Worm (Caenorhabditis elegans): ENCODE results near the gene F55A11.6.

The F55A11.6 gene

DNA sequence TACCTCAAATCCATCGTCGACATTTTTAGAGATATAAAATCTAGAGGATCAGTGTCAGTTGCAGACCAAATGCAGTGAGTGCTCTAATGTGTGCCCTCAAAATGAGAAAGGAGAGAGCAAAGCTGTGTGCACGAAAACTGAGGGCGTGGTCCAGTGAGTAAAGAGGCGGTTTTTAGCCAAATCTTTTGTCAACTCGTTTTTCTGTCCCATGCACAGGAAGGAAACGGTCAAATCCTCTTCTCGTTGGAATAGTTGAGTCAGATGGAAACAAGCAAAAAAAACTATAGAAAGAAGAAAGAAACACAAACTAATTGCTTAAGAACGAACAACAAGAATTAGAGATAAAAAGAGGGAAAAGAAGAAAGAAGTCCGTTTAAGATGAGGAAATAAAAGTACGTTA, 35.3 kb downstream of the F55A11.6 start, which contains the start of gene D2023.3:
TSS of gene D2023.3 (minus strand) at position 101 of the 400 bp plus-strand sequence.
- no peak for TF ChIP-seq tab-1 (GFP tag; IDR thresholded peaks at IDR 0.05)
- TF ChIP-seq flt-1 (GFP tag; IDR thresholded peaks at IDR 0.05) = no peak
- no peak for TF ChIP-seq cog-1 (tag; optimal IDR thresholded peaks at IDR 0.05)

DNA sequence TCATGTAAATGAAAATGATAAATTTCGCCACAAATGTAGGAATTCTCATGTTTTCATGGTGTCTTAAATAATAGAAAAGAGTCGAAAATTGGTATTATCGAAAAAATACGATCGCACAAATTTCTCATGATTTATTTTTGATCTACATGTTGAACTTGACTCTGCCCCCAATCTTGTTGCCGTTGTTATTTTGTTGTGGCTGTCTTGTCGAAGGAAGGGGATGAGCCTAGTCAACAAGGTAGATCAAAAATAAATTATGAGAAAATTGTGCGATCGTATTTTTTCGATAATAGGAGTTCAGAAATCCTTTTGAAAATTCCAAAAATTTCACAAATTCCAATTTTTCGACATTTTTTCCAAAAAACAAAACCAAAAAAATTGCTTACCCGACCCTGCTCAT, 38.9 kb downstream of the F55A11.6 start:
- TF ChIP-seq T22C8.4 (GFP tag; IDR thresholded peaks at IDR 0.05) (no peak), ztf-23 (GFP tag; IDR thresholded peaks at IDR 0.05) (no peak), ztf-29 (GFP tag; IDR thresholded peaks at IDR 0.05) (no peak)

DNA sequence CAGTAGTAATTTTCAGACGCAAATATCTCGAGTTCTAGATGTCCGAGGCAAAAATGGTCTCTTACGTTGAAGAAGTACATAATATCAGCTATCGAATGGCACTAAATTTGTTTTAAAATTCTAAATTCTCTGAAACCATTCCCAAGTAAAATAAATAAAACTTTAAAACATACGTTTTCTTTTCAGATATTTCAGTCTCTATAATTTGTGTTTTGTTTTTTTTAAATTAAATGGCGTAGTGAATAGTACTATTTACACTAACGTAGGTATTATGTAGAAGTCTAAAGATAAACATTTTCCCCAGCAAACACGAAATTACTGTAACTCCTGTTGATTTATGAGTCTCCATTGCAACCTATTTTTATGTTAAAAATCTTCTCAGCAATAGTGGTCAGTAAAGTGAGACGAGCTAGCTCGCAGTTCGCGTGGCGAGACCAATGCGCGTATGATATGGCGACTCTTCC, 40.7 kb downstream of the F55A11.6 start:
- TF ChIP-seq ztf-29 (GFP tag; IDR thresholded peaks at IDR 0.05) (no peak), ztf-23 (GFP tag; IDR thresholded peaks at IDR 0.05) (no peak), ref-1 (GFP tag; conservative IDR thresholded peaks at IDR 0.05) (no peak), med-1 (GFP tag; optimal IDR thresholded peaks at IDR 0.05; ENCODE audit: insufficient read depth) (no peak), klf-2 (GFP tag; conservative IDR thresholded peaks at IDR 0.05) (no peak), flt-1 (GFP tag; IDR thresholded peaks at IDR 0.05) (no peak), tab-1 (GFP tag; IDR thresholded peaks at IDR 0.05) (no peak), T22C8.4 (GFP tag; IDR thresholded peaks at IDR 0.05) (no peak)

DNA sequence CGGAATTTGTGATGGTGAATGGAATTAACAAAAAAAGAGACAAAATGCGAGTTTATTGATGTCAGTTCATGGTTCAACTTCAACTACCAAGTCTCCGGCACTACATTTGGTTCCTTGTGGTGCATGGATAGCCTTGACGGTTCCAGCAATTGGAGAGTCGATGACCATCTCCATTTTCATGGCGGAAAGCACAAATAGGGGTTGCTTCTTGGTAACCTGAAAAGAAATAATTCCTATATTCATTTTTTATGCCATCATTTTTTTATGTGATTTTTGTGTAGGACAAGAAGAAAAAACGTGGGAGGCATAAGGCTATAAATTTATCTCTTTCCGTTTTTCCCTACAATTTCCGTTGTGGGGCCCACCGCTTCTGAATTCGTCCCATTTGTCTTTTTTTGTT, 41.4 kb downstream of the F55A11.6 start:
- TF ChIP-seq ztf-23 (GFP tag; IDR thresholded peaks at IDR 0.05) (0 out of 2 replicates have a peak, but pooled peaks have one; percentile 29), ref-1 (GFP tag; conservative IDR thresholded peaks at IDR 0.05) (no peak)

DNA sequence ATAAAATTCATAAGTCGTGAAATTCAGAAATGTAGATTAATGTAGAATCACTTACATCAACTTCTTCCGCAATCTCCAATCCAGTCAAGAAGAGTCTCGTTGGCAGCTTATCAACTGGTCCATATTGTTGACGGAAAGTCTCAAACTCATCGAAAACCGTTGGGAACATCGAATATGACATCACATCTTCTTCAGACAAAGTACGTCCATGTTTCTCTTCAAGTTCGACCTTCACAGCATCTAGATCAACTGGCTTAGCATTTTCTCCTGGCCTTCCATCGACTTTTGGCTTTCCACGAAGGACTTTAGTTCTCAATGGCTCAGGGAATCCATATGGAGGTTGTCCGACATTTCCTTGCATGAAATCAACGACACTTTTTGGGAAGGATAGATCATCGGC, 42.1 kb downstream of the F55A11.6 start:
- TF ChIP-seq ref-1 (GFP tag; conservative IDR thresholded peaks at IDR 0.05) (no peak), cog-1 (tag; optimal IDR thresholded peaks at IDR 0.05) (no peak), med-1 (GFP tag; optimal IDR thresholded peaks at IDR 0.05; ENCODE audit: insufficient read depth) (no peak), ztf-29 (GFP tag; IDR thresholded peaks at IDR 0.05) (no peak), klf-2 (GFP tag; conservative IDR thresholded peaks at IDR 0.05) (no peak), T22C8.4 (GFP tag; IDR thresholded peaks at IDR 0.05) (no peak), tab-1 (GFP tag; IDR thresholded peaks at IDR 0.05) (no peak), flt-1 (GFP tag; IDR thresholded peaks at IDR 0.05) (no peak), ztf-23 (GFP tag; IDR thresholded peaks at IDR 0.05) (no peak)

DNA sequence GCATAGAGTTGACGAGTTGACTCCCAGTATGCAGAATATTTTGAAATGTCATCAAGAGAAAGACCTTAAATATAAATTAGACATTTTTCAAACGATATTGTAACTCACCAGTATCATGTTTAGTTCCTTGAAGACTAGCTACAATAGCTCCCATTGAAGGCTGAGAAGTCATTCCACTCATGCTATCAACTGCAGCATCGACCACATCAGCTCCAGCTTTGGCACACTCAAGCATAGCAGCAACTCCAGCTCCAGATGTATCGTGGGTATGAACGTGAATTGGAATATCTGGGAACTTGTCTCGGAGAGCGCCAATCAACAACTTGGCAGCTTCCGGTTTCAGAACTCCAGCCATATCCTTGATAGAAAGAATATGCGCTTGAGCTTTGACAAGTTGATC, 42.8 kb downstream of the F55A11.6 start:
- TF ChIP-seq ref-1 (GFP tag; conservative IDR thresholded peaks at IDR 0.05) (no peak), T22C8.4 (GFP tag; IDR thresholded peaks at IDR 0.05) (no peak), ztf-23 (GFP tag; IDR thresholded peaks at IDR 0.05) (no peak), klf-2 (GFP tag; conservative IDR thresholded peaks at IDR 0.05) (no peak), med-1 (GFP tag; optimal IDR thresholded peaks at IDR 0.05; ENCODE audit: insufficient read depth) (no peak), ztf-29 (GFP tag; IDR thresholded peaks at IDR 0.05) (no peak), cog-1 (tag; optimal IDR thresholded peaks at IDR 0.05) (no peak), flt-1 (GFP tag; IDR thresholded peaks at IDR 0.05) (no peak), tab-1 (GFP tag; IDR thresholded peaks at IDR 0.05) (no peak)

DNA sequence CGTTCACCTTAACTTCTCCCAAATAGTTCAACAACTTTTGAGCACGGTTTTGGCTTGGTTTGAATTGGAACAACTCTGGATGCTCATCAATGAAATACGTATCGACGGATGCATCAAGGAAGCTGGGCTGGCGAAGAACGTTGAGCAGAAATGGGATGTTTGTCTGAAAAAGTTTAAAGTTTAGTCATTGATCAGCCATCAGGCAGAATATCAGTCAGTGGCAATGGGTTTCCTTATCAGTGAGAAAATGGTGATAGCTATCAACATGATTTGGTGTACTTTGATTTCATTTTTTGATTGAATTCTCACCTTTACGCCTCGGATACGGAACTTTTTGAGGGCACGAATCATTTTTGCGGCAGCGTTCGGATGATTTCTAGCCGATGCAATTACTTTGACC, 43.9 kb downstream of the F55A11.6 start:
- TF ChIP-seq ztf-29 (GFP tag; IDR thresholded peaks at IDR 0.05) = no peak
- TF ChIP-seq T22C8.4 (GFP tag; IDR thresholded peaks at IDR 0.05) = no peak
- no peak for TF ChIP-seq tab-1 (GFP tag; IDR thresholded peaks at IDR 0.05)
- TF ChIP-seq ztf-23 (GFP tag; IDR thresholded peaks at IDR 0.05) = no peak
- no peak for TF ChIP-seq flt-1 (GFP tag; IDR thresholded peaks at IDR 0.05)
- no peak for TF ChIP-seq ref-1 (GFP tag; conservative IDR thresholded peaks at IDR 0.05)
- no peak for TF ChIP-seq cog-1 (tag; optimal IDR thresholded peaks at IDR 0.05)
- TF ChIP-seq med-1 (GFP tag; optimal IDR thresholded peaks at IDR 0.05; ENCODE audit: insufficient read depth) = no peak
- TF ChIP-seq klf-2 (GFP tag; conservative IDR thresholded peaks at IDR 0.05) = no peak

DNA sequence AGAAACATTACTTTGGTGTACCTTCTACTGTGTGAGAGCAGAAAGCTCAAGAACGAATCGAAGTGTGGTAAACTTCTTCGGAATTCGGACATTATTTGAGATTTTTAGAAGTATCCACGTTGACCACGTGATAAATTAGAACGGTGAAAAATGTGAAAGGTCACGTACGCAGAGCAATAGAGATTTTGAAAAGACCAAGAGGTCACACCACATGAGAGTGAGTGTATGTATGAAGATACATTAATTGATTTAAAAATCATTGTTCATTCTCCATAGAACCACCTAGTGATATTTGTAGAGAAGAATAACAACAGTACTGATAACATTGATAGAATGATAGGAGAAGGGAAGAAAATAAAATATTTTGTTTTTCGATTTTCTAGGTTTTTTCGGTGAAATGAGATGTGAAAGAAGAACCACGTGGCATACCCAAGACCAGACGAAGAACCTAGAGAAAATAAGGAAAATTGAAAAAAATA, 45.9 kb downstream of the F55A11.6 start, which contains the start of gene pyc-1:
TSS of gene pyc-1 (minus strand) at position 69 of the 479 bp plus-strand sequence.
- TF ChIP-seq cog-1 (tag; optimal IDR thresholded peaks at IDR 0.05) (no peak), ztf-29 (GFP tag; IDR thresholded peaks at IDR 0.05) (no peak), klf-2 (GFP tag; conservative IDR thresholded peaks at IDR 0.05) (no peak), flt-1 (GFP tag; IDR thresholded peaks at IDR 0.05) (no peak), T22C8.4 (GFP tag; IDR thresholded peaks at IDR 0.05) (no peak), tab-1 (GFP tag; IDR thresholded peaks at IDR 0.05) (no peak), ztf-23 (GFP tag; IDR thresholded peaks at IDR 0.05) (no peak), med-1 (GFP tag; optimal IDR thresholded peaks at IDR 0.05; ENCODE audit: insufficient read depth) (no peak), ref-1 (GFP tag; conservative IDR thresholded peaks at IDR 0.05) (no peak)

DNA sequence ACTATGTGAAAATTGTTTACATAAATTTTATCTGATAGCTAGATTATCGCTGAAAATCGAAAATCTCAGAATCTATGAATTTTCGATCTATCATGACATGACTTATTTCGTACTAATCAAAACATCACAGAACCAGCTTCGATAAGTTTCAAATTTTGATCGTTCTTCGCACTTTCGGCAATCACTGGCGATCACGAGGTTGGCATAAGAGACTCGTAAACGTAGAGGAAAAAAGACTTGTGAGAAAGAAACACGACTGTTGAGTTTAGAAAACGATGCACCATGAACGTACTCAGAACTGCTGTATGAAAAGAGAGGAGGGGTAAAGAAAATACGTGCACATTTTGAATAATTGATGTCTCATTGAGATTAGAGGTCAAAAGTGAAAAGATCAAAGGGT, 47.3 kb downstream of the F55A11.6 start:
- TF ChIP-seq med-1 (GFP tag; optimal IDR thresholded peaks at IDR 0.05; ENCODE audit: insufficient read depth) (no peak), klf-2 (GFP tag; conservative IDR thresholded peaks at IDR 0.05) (no peak)

DNA sequence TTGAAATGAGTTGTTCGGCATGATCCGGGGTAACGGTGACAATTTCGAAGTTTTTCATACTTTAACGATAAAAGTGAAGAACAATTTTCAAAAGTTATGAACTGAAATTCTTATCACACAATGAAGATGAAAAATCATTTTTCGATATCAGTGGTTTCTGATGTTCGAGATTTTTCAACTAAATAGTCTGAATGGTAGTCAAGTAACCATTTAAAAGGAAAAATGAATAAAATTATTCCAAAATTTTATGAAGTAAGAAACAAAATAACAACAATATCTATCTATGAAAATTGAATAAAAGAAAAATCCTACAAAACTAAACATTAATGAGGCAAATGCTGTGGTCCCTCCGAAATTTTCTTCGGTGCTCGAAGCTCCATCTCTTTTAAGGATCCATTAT, 49.0 kb downstream of the F55A11.6 start, which contains the start of gene D2023.4:
TSS of gene D2023.4 (minus strand) at position 101 of the 400 bp plus-strand sequence.
- TF ChIP-seq med-1 (GFP tag; optimal IDR thresholded peaks at IDR 0.05; ENCODE audit: insufficient read depth) (no peak), tab-1 (GFP tag; IDR thresholded peaks at IDR 0.05) (no peak), klf-2 (GFP tag; conservative IDR thresholded peaks at IDR 0.05) (no peak), ztf-29 (GFP tag; IDR thresholded peaks at IDR 0.05) (no peak), ztf-23 (GFP tag; IDR thresholded peaks at IDR 0.05) (no peak), T22C8.4 (GFP tag; IDR thresholded peaks at IDR 0.05) (no peak), ref-1 (GFP tag; conservative IDR thresholded peaks at IDR 0.05) (no peak), cog-1 (tag; optimal IDR thresholded peaks at IDR 0.05) (no peak)

DNA sequence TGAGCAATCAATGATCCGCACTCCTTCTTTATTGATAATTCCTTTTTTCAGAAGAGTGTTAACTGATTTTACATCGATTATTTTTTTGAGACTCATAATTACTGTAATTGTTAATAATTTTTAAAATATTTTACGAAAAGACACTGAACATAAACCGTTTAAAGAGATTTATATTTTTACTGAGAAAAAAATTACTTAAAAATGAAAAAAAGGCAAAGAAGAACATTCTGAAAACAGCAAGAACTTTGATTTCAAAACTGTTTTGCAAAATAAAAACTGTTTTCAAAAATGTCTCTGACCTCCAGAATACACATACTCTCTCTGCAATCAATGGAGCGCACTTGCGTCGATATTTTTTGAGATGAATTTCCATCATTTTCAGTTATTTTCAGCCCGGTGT, 50.3 kb downstream of the F55A11.6 start, which contains the start of the genes mpst-1 and D2023.6:
TSS of gene mpst-1 (minus strand) at position 101 of the 400 bp plus-strand sequence.
TSS of gene D2023.6 (plus strand) at position 388 of the 400 bp plus-strand sequence.
- TF ChIP-seq flt-1 (GFP tag; IDR thresholded peaks at IDR 0.05) (no peak), cog-1 (tag; optimal IDR thresholded peaks at IDR 0.05) (no peak), T22C8.4 (GFP tag; IDR thresholded peaks at IDR 0.05) (no peak), ztf-23 (GFP tag; IDR thresholded peaks at IDR 0.05) (no peak), ztf-29 (GFP tag; IDR thresholded peaks at IDR 0.05) (no peak), ref-1 (GFP tag; conservative IDR thresholded peaks at IDR 0.05) (no peak), klf-2 (GFP tag; conservative IDR thresholded peaks at IDR 0.05) (no peak), tab-1 (GFP tag; IDR thresholded peaks at IDR 0.05) (no peak), med-1 (GFP tag; optimal IDR thresholded peaks at IDR 0.05; ENCODE audit: insufficient read depth) (no peak)
